Fruit fly (Drosophila melanogaster) whole organism, embryonic: ENCODE data around the gene gry.

ENCODE experiments used
- Aef1 ChIP-seq: fragments of 200-800 bp; sonication (Bioruptor generic); IDR thresholded peaks from 3 replicates; pipeline ENCODE4 v1.3.6; 2022; ENCODE audit warnings: missing biosample characterization, missing genetic modification characterization
- CG10959 ChIP-seq: fragments of 200-800 bp; sonication (Bioruptor generic); IDR thresholded peaks from 2 replicates; pipeline ENCODE4 v1.3.6; 2022; ENCODE audit warnings: missing biosample characterization, missing genetic modification characterization
- CG11093 ChIP-seq: fragments of 200-800 bp; sonication (Bioruptor generic); IDR thresholded peaks from 3 replicates; pipeline ENCODE4 v1.3.6; 2022; ENCODE audit warnings: missing biosample characterization, missing genetic modification characterization
- CG12071 ChIP-seq: fragments of 200-800 bp; sonication (Bioruptor generic); optimal IDR thresholded peaks from 3 replicates; lab custom pipeline; 2018; ENCODE audit warnings: missing biosample characterization, mild to moderate bottlenecking, missing genetic modification characterization
- CG12104 ChIP-seq: fragments of 200-800 bp; sonication (Bioruptor generic); optimal IDR thresholded peaks from 3 replicates; lab custom pipeline; 2016; ENCODE audit warnings: missing biosample characterization, missing genetic modification characterization
- CG14710 ChIP-seq: fragments of 200-800 bp; sonication (Bioruptor generic); optimal IDR thresholded peaks from 3 replicates; lab custom pipeline; 2019; ENCODE audit warnings: missing biosample characterization, mild to moderate bottlenecking, missing genetic modification characterization, moderate library complexity
- CG15011 ChIP-seq: fragments of 200-800 bp; sonication (Bioruptor generic); optimal IDR thresholded peaks from 3 replicates; lab custom pipeline; 2018; ENCODE audit warnings: missing biosample characterization, mild to moderate bottlenecking, missing genetic modification characterization
- CG15073 ChIP-seq: fragments of 200-800 bp; sonication (Bioruptor generic); optimal IDR thresholded peaks from 2 replicates; lab custom pipeline; 2016; ENCODE audit warnings: missing biosample characterization, missing genetic modification characterization
- CG17361 ChIP-seq: fragments of 200-800 bp; sonication (Bioruptor generic); IDR thresholded peaks from 3 replicates; pipeline ENCODE4 v1.3.6; 2022; ENCODE audit warnings: missing biosample characterization, missing genetic modification characterization
- CG17829 ChIP-seq: fragments of 200-800 bp; optimal IDR thresholded peaks from 2 replicates; lab custom pipeline; 2019; ENCODE audit warnings: missing biosample characterization, mild to moderate bottlenecking, missing genetic modification characterization, moderate library complexity
- CG18764 ChIP-seq: fragments of 200-800 bp; sonication (Bioruptor generic); optimal IDR thresholded peaks from 3 replicates; lab custom pipeline; 2016; ENCODE audit warnings: missing biosample characterization, missing genetic modification characterization
- CG2202 ChIP-seq: fragments of 200-800 bp; sonication (Bioruptor generic); optimal IDR thresholded peaks from 2 replicates; lab custom pipeline; 2018; ENCODE audit warnings: missing biosample characterization, mild to moderate bottlenecking, missing genetic modification characterization
- CG34224 ChIP-seq: fragments of 200-800 bp; sonication (Bioruptor generic); IDR thresholded peaks from 3 replicates; pipeline ENCODE4 v1.3.6; 2022; ENCODE audit warnings: missing biosample characterization, missing genetic modification characterization; ENCODE audit not compliant: partially characterized antibody
- CG43689 ChIP-seq: fragments of 200-800 bp; sonication (Bioruptor generic); IDR thresholded peaks from 2 replicates; pipeline ENCODE4 v1.3.6; 2022; ENCODE audit warnings: missing biosample characterization, missing genetic modification characterization
- CG7839 ChIP-seq: fragments of 200-800 bp; sonication (Bioruptor generic); optimal IDR thresholded peaks from 3 replicates; lab custom pipeline; 2018; ENCODE audit warnings: missing biosample characterization, mild to moderate bottlenecking, missing genetic modification characterization, moderate library complexity
- CG8944 ChIP-seq: fragments of 200-800 bp; sonication (Bioruptor generic); optimal IDR thresholded peaks from 3 replicates; lab custom pipeline; 2016; ENCODE audit warnings: missing biosample characterization, missing genetic modification characterization
- CG9727 ChIP-seq: fragments of 200-800 bp; sonication (Bioruptor generic); optimal IDR thresholded peaks from 3 replicates; lab custom pipeline; 2017; ENCODE audit warnings: missing biosample characterization, mild to moderate bottlenecking, missing genetic modification characterization
- CkIIα-i1 ChIP-seq: fragments of 200-800 bp; sonication (Bioruptor generic); IDR thresholded peaks from 2 replicates; pipeline ENCODE4 v1.3.6; 2022; ENCODE audit warnings: missing biosample characterization, missing genetic modification characterization
- D19B ChIP-seq: fragments of 200-800 bp; sonication (Bioruptor generic); optimal IDR thresholded peaks from 2 replicates; lab custom pipeline; 2017; ENCODE audit warnings: missing biosample characterization, mild to moderate bottlenecking, missing genetic modification characterization
- HHEX ChIP-seq: fragments of 200-800 bp; sonication (Bioruptor generic); optimal IDR thresholded peaks from 3 replicates; lab custom pipeline; 2017; ENCODE audit warnings: missing biosample characterization, mild to moderate bottlenecking, missing genetic modification characterization, missing genetic modification reagents
- Lim3 ChIP-seq: fragments of 200-800 bp; sonication (Bioruptor generic); IDR thresholded peaks from 2 replicates; pipeline ENCODE4 v1.3.6; 2022; ENCODE audit warnings: missing biosample characterization, missing genetic modification characterization
- Lpt ChIP-seq: fragments of >200 bp; optimal IDR thresholded peaks from 2 replicates; lab custom pipeline; 2018; ENCODE audit warnings: missing biosample characterization, missing genetic modification characterization
- NC2α ChIP-seq: fragments of 200-800 bp; sonication (Bioruptor generic); optimal IDR thresholded peaks from 2 replicates; lab custom pipeline; 2016; ENCODE audit warnings: missing biosample characterization, missing genetic modification characterization
- Ravus ChIP-seq: fragments of 200-800 bp; sonication (Bioruptor generic); IDR thresholded peaks from 2 replicates; pipeline ENCODE4 v1.3.6; 2022; ENCODE audit warnings: missing biosample characterization, missing genetic modification characterization
- aop ChIP-seq: fragments of 200-800 bp; sonication (Bioruptor generic); IDR thresholded peaks from 2 replicates; pipeline ENCODE4 v1.3.6; 2022; ENCODE audit warnings: missing biosample characterization, missing genetic modification characterization
- btn ChIP-seq: fragments of 200-800 bp; sonication (Bioruptor generic); optimal IDR thresholded peaks from 2 replicates; lab custom pipeline; 2016; ENCODE audit warnings: missing biosample characterization, missing genetic modification characterization
- cg ChIP-seq: fragments of 200-800 bp; sonication (Bioruptor generic); optimal IDR thresholded peaks from 3 replicates; lab custom pipeline; 2019; ENCODE audit warnings: missing biosample characterization, mild to moderate bottlenecking, missing genetic modification characterization, moderate library complexity
- danr ChIP-seq: fragments of 200-800 bp; sonication (Bioruptor generic); IDR thresholded peaks from 2 replicates; pipeline ENCODE4 v1.3.6; 2022; ENCODE audit warnings: missing biosample characterization, missing genetic modification characterization
- dpn ChIP-seq, 2 experiments: fragments of 200-800 bp; sonication (Bioruptor generic); optimal IDR thresholded peaks; 3 replicates each; lab custom pipeline; 2016; ENCODE audit warnings: missing biosample characterization in 2 of 2, missing genetic modification characterization in 2 of 2
- dysf ChIP-seq: fragments of 200-800 bp; sonication (Bioruptor generic); IDR thresholded peaks from 3 replicates; pipeline ENCODE4 v1.3.6; 2022; ENCODE audit warnings: missing biosample characterization, missing genetic modification characterization
- en ChIP-seq: fragments of 200-800 bp; sonication (Bioruptor generic); optimal IDR thresholded peaks from 2 replicates; lab custom pipeline; 2016; ENCODE audit warnings: missing biosample characterization, missing genetic modification characterization
- gcm ChIP-seq: fragments of 200-800 bp; sonication (Bioruptor generic); optimal IDR thresholded peaks from 2 replicates; lab custom pipeline; 2019; ENCODE audit warnings: missing biosample characterization, mild to moderate bottlenecking, missing genetic modification characterization, moderate library complexity
- gem ChIP-seq: fragments of 200-800 bp; sonication (Bioruptor generic); optimal IDR thresholded peaks from 2 replicates; lab custom pipeline; 2019; ENCODE audit warnings: missing biosample characterization, mild to moderate bottlenecking, missing genetic modification characterization, moderate library complexity
- hkb ChIP-seq, 2 experiments: fragments of 200-800 bp in 1 of 2; fragments of >200 bp in 1 of 2; sonication (Bioruptor generic) in 1 of 2; IDR thresholded peaks in 1 of 2; optimal IDR thresholded peaks in 1 of 2; 2 replicates each; pipeline versions ENCODE4 v1.3.6 to Lab custom; 2017 to 2022; ENCODE audit warnings: missing biosample characterization in 1 of 2, missing genetic modification characterization in 1 of 2
- inv ChIP-seq: fragments of 200-800 bp; sonication (Bioruptor generic); IDR thresholded peaks from 2 replicates; pipeline ENCODE4 v1.3.6; 2022; ENCODE audit warnings: missing biosample characterization, missing genetic modification characterization; ENCODE audit not compliant: partially characterized antibody
- jumu ChIP-seq: fragments of 200-800 bp; sonication (Bioruptor generic); optimal IDR thresholded peaks from 3 replicates; lab custom pipeline; 2016; ENCODE audit warnings: missing biosample characterization, missing genetic modification characterization
- kah ChIP-seq: fragments of 200-800 bp; sonication (Bioruptor generic); optimal IDR thresholded peaks from 2 replicates; lab custom pipeline; 2018; ENCODE audit warnings: missing biosample characterization, mild to moderate bottlenecking, missing genetic modification characterization
- otp ChIP-seq: fragments of 200-800 bp; sonication (Bioruptor generic); IDR thresholded peaks from 3 replicates; pipeline ENCODE4, ENCODE4 v1.3.6; 2022; ENCODE audit warnings: missing biosample characterization, missing genetic modification characterization
- phol ChIP-seq: fragments of 200-800 bp; sonication (Bioruptor generic); optimal IDR thresholded peaks from 3 replicates; lab custom pipeline; 2018; ENCODE audit warnings: missing biosample characterization, mild to moderate bottlenecking, missing genetic modification characterization, moderate library complexity
- pros ChIP-seq: fragments of 200-800 bp; sonication (Bioruptor generic); optimal IDR thresholded peaks from 3 replicates; lab custom pipeline; 2019; ENCODE audit warnings: missing biosample characterization, mild to moderate bottlenecking, missing genetic modification characterization, moderate library complexity
- repo ChIP-seq: fragments of 200-800 bp; sonication (Bioruptor generic); optimal IDR thresholded peaks from 2 replicates; lab custom pipeline; 2016; ENCODE audit warnings: missing biosample characterization, missing genetic modification characterization
- row ChIP-seq: fragments of 200-800 bp; sonication (Bioruptor generic); IDR thresholded peaks from 3 replicates; pipeline ENCODE4 v1.3.6; 2022; ENCODE audit warnings: missing biosample characterization, missing genetic modification characterization
- sc ChIP-seq, 3 experiments: fragments of >200 bp in 2 of 3; fragments of 200-800 bp in 1 of 3; sonication (Bioruptor generic) in 1 of 3; optimal IDR thresholded peaks; 2 replicates in 2 of 3; 3 replicates in 1 of 3; lab custom pipeline; 2017; ENCODE audit warnings: mild to moderate bottlenecking in 1 of 3, missing biosample characterization in 1 of 3, missing genetic modification characterization in 1 of 3, missing genetic modification reagents in 1 of 3
- seq ChIP-seq: fragments of 200-800 bp; sonication (Bioruptor generic); IDR thresholded peaks from 2 replicates; pipeline ENCODE4 v1.3.6; 2022; ENCODE audit warnings: missing biosample characterization, missing genetic modification characterization
- sob ChIP-seq: fragments of 200-800 bp; sonication (Bioruptor generic); IDR thresholded peaks from 2 replicates; pipeline ENCODE4 v1.3.6; 2022; ENCODE audit warnings: missing biosample characterization, missing genetic modification characterization
- sr ChIP-seq: fragments of 200-800 bp; sonication (Bioruptor generic); IDR thresholded peaks from 3 replicates; pipeline ENCODE4 v1.3.6; 2022; ENCODE audit warnings: missing biosample characterization, missing genetic modification characterization
- tap ChIP-seq: fragments of 200-800 bp; optimal IDR thresholded peaks from 3 replicates; lab custom pipeline; 2019; ENCODE audit warnings: missing biosample characterization, mild to moderate bottlenecking, missing genetic modification characterization, moderate library complexity
- wek ChIP-seq: fragments of 200-800 bp; sonication (Bioruptor generic); optimal IDR thresholded peaks from 3 replicates; lab custom pipeline; 2018; ENCODE audit warnings: missing biosample characterization, mild to moderate bottlenecking, missing genetic modification characterization, moderate library complexity
- zfh2 ChIP-seq: fragments of 200-800 bp; sonication (Bioruptor generic); optimal IDR thresholded peaks from 2 replicates; lab custom pipeline; 2016; ENCODE audit warnings: missing biosample characterization, missing genetic modification characterization

gry gene

dm6 chr3L:3224740-3225719 lies 26.1 kb downstream of the gry start, which contains the start of gene Larp4B (continued):
- TF ChIP-seq Lpt (GFP tag; lab: Kevin White, UChicago) = no peak
- TF ChIP-seq Ravus (GFP tag; lab: Robert Waterston, UW) = no peak
- TF ChIP-seq CG9727 (GFP tag; lab: Kevin White, UChicago) = peak; percentile 19
- TF ChIP-seq gcm (GFP tag; lab: Kevin White, UChicago) = no peak
- TF ChIP-seq CG43689 (GFP tag; lab: Robert Waterston, UW) = no peak
- TF ChIP-seq CG15073 (GFP tag; lab: Kevin White, UChicago) = no peak
- TF ChIP-seq Aef1 (GFP tag; lab: Robert Waterston, UW) = no peak
- no peak for TF ChIP-seq en (GFP tag; lab: Kevin White, UChicago)
- no peak for TF ChIP-seq danr (GFP tag; lab: Robert Waterston, UW)
- no peak for TF ChIP-seq dpn (GFP tag; optimal IDR thresholded peaks at IDR 0.05; lab: Kevin White, UChicago)
- no peak for TF ChIP-seq wek (GFP tag; lab: Kevin White, UChicago)
- peak; percentile 22 for TF ChIP-seq CG17829 (tag; lab: Kevin White, UChicago)
- TF ChIP-seq btn = no peak
- TF ChIP-seq otp = no peak
- TF ChIP-seq zfh2 (GFP tag; lab: Kevin White, UChicago) = peak; percentile 35
- TF ChIP-seq row (GFP tag; lab: Robert Waterston, UW) = peak; percentile 62
- TF ChIP-seq cg (GFP tag; lab: Kevin White, UChicago) = no peak
- TF ChIP-seq aop (GFP tag; lab: Robert Waterston, UW) = no peak
- peak; percentile 43 for TF ChIP-seq CG14710 (tag; lab: Kevin White, UChicago)
- no peak for TF ChIP-seq D19B (GFP tag; lab: Kevin White, UChicago)
- no peak; the same call in none of the 2 replicates for TF ChIP-seq sob
- no peak for TF ChIP-seq sc (optimal IDR thresholded peaks at IDR 0.05; lab: Kevin White, UChicago)
- TF ChIP-seq sc (GFP tag; optimal IDR thresholded peaks at IDR 0.05; lab: Kevin White, UChicago) = no peak
- TF ChIP-seq CG15011 (GFP tag; lab: Kevin White, UChicago) = no peak
- no peak for TF ChIP-seq HHEX (GFP tag; lab: Kevin White, UChicago)
- peak; percentile 55 for TF ChIP-seq CG34224 (GFP tag; lab: Robert Waterston, UW)
- TF ChIP-seq CG12071 (GFP tag; lab: Kevin White, UChicago) = no peak
- TF ChIP-seq hkb (optimal IDR thresholded peaks at IDR 0.05; lab: Kevin White, UChicago) = peak; percentile 42
- no peak for TF ChIP-seq hkb (GFP tag; IDR thresholded peaks at IDR 0.05; lab: Robert Waterston, UW)
- no peak for TF ChIP-seq CG18764 (GFP tag; lab: Kevin White, UChicago)
- TF ChIP-seq Lim3 (GFP tag; lab: Robert Waterston, UW) = no peak
- no peak for TF ChIP-seq repo (GFP tag; lab: Kevin White, UChicago)
- no peak for TF ChIP-seq gem
- TF ChIP-seq CG11093 (GFP tag; lab: Robert Waterston, UW) = no peak
- TF ChIP-seq pros = no peak
- no peak for TF ChIP-seq dysf (GFP tag; lab: Robert Waterston, UW)
- TF ChIP-seq inv (GFP tag; lab: Robert Waterston, UW) = peak; percentile 59; the same call in 1 of the 2 replicates
- TF ChIP-seq phol = peak; percentile 54
- no peak for TF ChIP-seq tap (tag; lab: Kevin White, UChicago)
- no peak for TF ChIP-seq CG12104 (GFP tag; lab: Kevin White, UChicago)
- TF ChIP-seq jumu (GFP tag; lab: Kevin White, UChicago) = peak; percentile 4
- no peak for TF ChIP-seq CkIIα-i1
- no peak for TF ChIP-seq CG2202 (tag; lab: Kevin White, UChicago)
- TF ChIP-seq CG10959 (GFP tag; lab: Robert Waterston, UW) = no peak
- no peak for TF ChIP-seq CG8944 (GFP tag; lab: Kevin White, UChicago)
- no peak for TF ChIP-seq CG17361 (GFP tag; lab: Robert Waterston, UW)
- TF ChIP-seq kah (GFP tag; lab: Kevin White, UChicago) = peak; percentile 94
- TF ChIP-seq sr (GFP tag; lab: Robert Waterston, UW) = no peak
- TF ChIP-seq seq = no peak
- no peak for TF ChIP-seq CG7839 (tag; lab: Kevin White, UChicago)
- no peak for TF ChIP-seq NC2α (GFP tag; lab: Kevin White, UChicago)
